Worm (Caenorhabditis elegans): Measurements from ENCODE around the gene C04C3.14.

DNA sequence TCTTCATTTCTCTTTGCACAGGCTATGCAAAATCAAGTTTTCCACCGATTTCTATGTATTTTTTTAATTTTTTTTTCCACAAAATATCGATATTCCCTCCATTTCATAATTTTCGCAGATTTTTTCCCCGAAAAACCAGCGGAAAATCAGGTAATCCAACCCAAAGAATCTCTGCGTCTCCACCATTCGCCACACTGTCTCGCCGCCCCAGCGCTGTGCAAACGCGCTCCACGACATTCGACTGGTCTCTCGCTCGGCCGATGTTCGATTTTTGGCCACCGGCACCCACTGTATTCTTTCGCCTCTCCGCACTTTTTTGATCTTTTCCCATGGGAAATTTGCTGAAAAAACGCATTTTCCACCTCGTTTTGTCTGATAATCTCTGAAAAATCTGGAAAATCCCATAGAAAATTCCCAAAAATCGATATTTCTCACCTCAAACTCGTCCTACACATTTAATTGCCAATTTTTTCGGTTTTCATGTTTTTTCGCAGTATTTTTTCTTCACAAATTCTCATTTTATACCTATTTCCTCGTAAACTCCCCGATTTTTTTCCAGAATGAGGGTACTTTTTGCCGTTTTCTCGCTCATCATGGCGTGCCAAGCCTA lies 26.9 kb upstream of the C04C3.14 start, which contains the start of gene vha-19:
- TF ChIP-seq egl-18 (GFP tag; IDR thresholded peaks at IDR 0.05) = no peak
- no peak for TF ChIP-seq F55B11.4 (tag; optimal IDR thresholded peaks at IDR 0.05; ENCODE audit: borderline replicate concordance, insufficient read depth)
- TF ChIP-seq xnd-1 (tag; optimal IDR thresholded peaks at IDR 0.05) = no peak
- TF ChIP-seq unc-62 (GFP tag; optimal IDR thresholded peaks at IDR 0.05) = no peak
- TF ChIP-seq fkh-3 (tag; optimal IDR thresholded peaks at IDR 0.05) = no peak
- no peak for TF ChIP-seq tlf-1 (GFP tag; optimal IDR thresholded peaks at IDR 0.05)
- TF ChIP-seq ama-1 (optimal IDR thresholded peaks at IDR 0.05) = no peak
- no peak for TF ChIP-seq ama-1 (GFP tag; optimal IDR thresholded peaks at IDR 0.05)
